Worm (Caenorhabditis elegans) whole organism, L3 larva: ENCODE data around the gene fbxc-47.

ENCODE experiments used
- R02D3.7 ChIP-seq: fragments of 150-350 bp; optimal IDR thresholded peaks from 2 replicates; lab custom pipeline; 2014; ENCODE audit warnings: missing biosample characterization, missing genetic modification characterization
- aly-2 ChIP-seq: fragments of 150-350 bp; optimal IDR thresholded peaks from 2 replicates; lab custom pipeline; 2014; ENCODE audit warnings: missing biosample characterization, missing genetic modification characterization
- ama-1 ChIP-seq: fragments of 150-350 bp; optimal IDR thresholded peaks from 2 replicates; lab custom pipeline; 2018
- ceh-28 ChIP-seq: fragments of 150-350 bp; optimal IDR thresholded peaks from 2 replicates; lab custom pipeline; 2014; ENCODE audit warnings: missing biosample characterization, missing genetic modification reagents, missing genetic modification characterization
- ceh-9 ChIP-seq: sonication (generic microtip); optimal IDR thresholded peaks from 2 replicates; lab custom pipeline; 2018; ENCODE audit warnings: missing biosample characterization, missing genetic modification characterization
- egl-27 ChIP-seq: sonication (generic microtip); optimal IDR thresholded peaks from 4 replicates; lab custom pipeline; 2017; ENCODE audit warnings: missing biosample characterization, missing genetic modification reagents, missing genetic modification characterization
- elt-1 ChIP-seq: fragments of 150-350 bp; optimal IDR thresholded peaks from 2 replicates; lab custom pipeline; 2014; ENCODE audit warnings: missing biosample characterization, missing genetic modification characterization
- elt-2 ChIP-seq: sonication (generic microtip); optimal IDR thresholded peaks from 2 replicates; lab custom pipeline; 2016; ENCODE audit warnings: missing genetic modification reagents, mild to moderate bottlenecking, missing genetic modification characterization, missing compliant biosample characterization
- elt-3 ChIP-seq, 3 experiments: fragments of 150-350 bp in 1 of 3; sonication (generic microtip) in 2 of 3; optimal IDR thresholded peaks; 2 replicates in 2 of 3; 4 replicates in 1 of 3; lab custom pipeline; 2014 to 2017; ENCODE audit warnings: missing biosample characterization in 3 of 3, missing genetic modification characterization in 3 of 3
- eor-1 ChIP-seq, 2 experiments: fragments of 150-350 bp; optimal IDR thresholded peaks; 2 replicates each; lab custom pipeline; 2014 to 2018; ENCODE audit warnings: missing biosample characterization in 2 of 2, missing genetic modification characterization in 2 of 2
- fkh-10 ChIP-seq: sonication (generic microtip); optimal IDR thresholded peaks from 2 replicates; lab custom pipeline; 2017; ENCODE audit warnings: missing biosample characterization, missing genetic modification reagents, missing genetic modification characterization
- fkh-2 ChIP-seq: fragments of 150-350 bp; optimal IDR thresholded peaks from 2 replicates; lab custom pipeline; 2014; ENCODE audit warnings: missing biosample characterization, missing genetic modification reagents, missing genetic modification characterization
- fos-1 ChIP-seq: fragments of 150-350 bp; optimal IDR thresholded peaks from 2 replicates; lab custom pipeline; 2014; ENCODE audit warnings: missing biosample characterization, missing genetic modification characterization
- hmg-11 ChIP-seq: sonication (generic microtip); optimal IDR thresholded peaks from 2 replicates; lab custom pipeline; 2016; ENCODE audit warnings: missing genetic modification characterization, missing compliant biosample characterization
- jun-1 ChIP-seq: fragments of 150-350 bp; optimal IDR thresholded peaks from 2 replicates; lab custom pipeline; 2014; ENCODE audit warnings: missing biosample characterization, missing genetic modification reagents, missing genetic modification characterization
- lin-15B ChIP-seq: fragments of 150-350 bp; optimal IDR thresholded peaks from 2 replicates; lab custom pipeline; 2014; ENCODE audit warnings: missing biosample characterization, missing genetic modification characterization
- lin-39 ChIP-seq: fragments of 150-350 bp; optimal IDR thresholded peaks from 2 replicates; lab custom pipeline; 2018; ENCODE audit warnings: missing biosample characterization, missing genetic modification reagents, missing genetic modification characterization
- lsy-12 ChIP-seq: sonication (generic microtip); optimal IDR thresholded peaks from 2 replicates; lab custom pipeline; 2016; ENCODE audit warnings: mild to moderate bottlenecking, missing genetic modification characterization, missing compliant biosample characterization
- mdl-1 ChIP-seq: fragments of 150-350 bp; optimal IDR thresholded peaks from 2 replicates; lab custom pipeline; 2014; ENCODE audit warnings: missing biosample characterization, missing genetic modification characterization
- mml-1 ChIP-seq: fragments of 150-350 bp; sonication (generic microtip); optimal IDR thresholded peaks from 3 replicates; lab custom pipeline; 2014; ENCODE audit warnings: missing biosample characterization, missing genetic modification characterization
- nfya-1 ChIP-seq: sonication (generic microtip); optimal IDR thresholded peaks from 2 replicates; lab custom pipeline; 2017; ENCODE audit warnings: missing genetic modification characterization, mild to moderate bottlenecking, missing compliant biosample characterization, antibody characterized with exemption, moderate library complexity; ENCODE audit not compliant: insufficient read depth
- nhr-11 ChIP-seq: fragments of 150-350 bp; optimal IDR thresholded peaks from 2 replicates; lab custom pipeline; 2014; ENCODE audit warnings: missing biosample characterization, missing genetic modification characterization
- nhr-12 ChIP-seq: fragments of 150-350 bp; optimal IDR thresholded peaks from 2 replicates; lab custom pipeline; 2014; ENCODE audit warnings: missing biosample characterization, missing genetic modification characterization
- nhr-237 ChIP-seq: fragments of 150-350 bp; optimal IDR thresholded peaks from 2 replicates; lab custom pipeline; 2014; ENCODE audit warnings: missing biosample characterization, missing genetic modification characterization
- nhr-25 ChIP-seq: sonication (generic microtip); optimal IDR thresholded peaks from 2 replicates; lab custom pipeline; 2017; ENCODE audit warnings: missing biosample characterization, missing genetic modification characterization
- nhr-28 ChIP-seq: fragments of 150-350 bp; optimal IDR thresholded peaks from 2 replicates; lab custom pipeline; 2014; ENCODE audit warnings: missing biosample characterization, missing genetic modification characterization
- nhr-43 ChIP-seq: sonication (generic microtip); optimal IDR thresholded peaks from 2 replicates; lab custom pipeline; 2016; ENCODE audit warnings: mild to moderate bottlenecking, missing genetic modification characterization, missing compliant biosample characterization; ENCODE audit not compliant: poor library complexity, severe bottlenecking
- nhr-76 ChIP-seq: fragments of 150-350 bp; sonication (generic microtip); optimal IDR thresholded peaks from 5 replicates; lab custom pipeline; 2014; ENCODE audit warnings: missing biosample characterization, missing genetic modification characterization
- nhr-77 ChIP-seq: fragments of 150-350 bp; optimal IDR thresholded peaks from 2 replicates; lab custom pipeline; 2014; ENCODE audit warnings: missing biosample characterization, missing genetic modification characterization
- pqm-1 ChIP-seq: fragments of 150-350 bp; optimal IDR thresholded peaks from 2 replicates; lab custom pipeline; 2017; ENCODE audit warnings: missing biosample characterization, missing genetic modification characterization, inconsistent platforms
- sea-2 ChIP-seq: fragments of 150-350 bp; sonication (generic microtip); optimal IDR thresholded peaks from 4 replicates; lab custom pipeline; 2014; ENCODE audit warnings: missing biosample characterization, missing genetic modification reagents, missing genetic modification characterization
- skn-1 ChIP-seq: fragments of 150-350 bp; optimal IDR thresholded peaks from 2 replicates; lab custom pipeline; 2014; ENCODE audit warnings: missing biosample characterization, missing genetic modification characterization
- unc-39 ChIP-seq: sonication (generic microtip); optimal IDR thresholded peaks from 4 replicates; lab custom pipeline; 2017; ENCODE audit warnings: missing biosample characterization, missing genetic modification characterization
- unc-62 ChIP-seq: fragments of 150-350 bp; sonication (generic microtip); optimal IDR thresholded peaks from 4 replicates; lab custom pipeline; 2014; ENCODE audit warnings: missing biosample characterization, missing genetic modification reagents, missing genetic modification characterization
- zag-1 ChIP-seq: fragments of 150-350 bp; optimal IDR thresholded peaks from 2 replicates; lab custom pipeline; 2014; ENCODE audit warnings: missing biosample characterization, missing genetic modification characterization
- ztf-11 ChIP-seq: fragments of 150-350 bp; optimal IDR thresholded peaks from 2 replicates; lab custom pipeline; 2014; ENCODE audit warnings: missing biosample characterization, missing genetic modification characterization
- ztf-4 ChIP-seq: fragments of 150-350 bp; optimal IDR thresholded peaks from 2 replicates; lab custom pipeline; 2014; ENCODE audit warnings: missing biosample characterization, missing genetic modification characterization

Gene fbxc-47

ce11 chrIV:3839420-3839819, 34.1 kb downstream of the fbxc-47 start, which contains the start of gene F28F9.2:
Gene F28F9.2 (plus strand): TSS chrIV:3839720.
- TF ChIP-seq zag-1 (tag; lab: Kevin White, UChicago): no peak
- no peak for TF ChIP-seq ztf-11 (tag; lab: Kevin White, UChicago)
- TF ChIP-seq nhr-76 (tag; lab: Kevin White, UChicago): no peak
- TF ChIP-seq fos-1 (tag; lab: Kevin White, UChicago): no peak
- TF ChIP-seq nhr-28 (tag; lab: Kevin White, UChicago): no peak
- no peak for TF ChIP-seq eor-1 (tag; optimal IDR thresholded peaks at IDR 0.05; lab: Kevin White, UChicago)
- TF ChIP-seq mdl-1 (tag; lab: Kevin White, UChicago): no peak
- TF ChIP-seq lsy-12 (tag; lab: Kevin White, UChicago): no peak
- no peak for TF ChIP-seq fkh-2 (tag; lab: Kevin White, UChicago)
- no peak for TF ChIP-seq unc-62 (GFP tag; lab: Kevin White, UChicago)
- no peak for TF ChIP-seq nhr-237 (tag; lab: Kevin White, UChicago)
- no peak for TF ChIP-seq lin-39
- TF ChIP-seq nhr-43 (tag; lab: Kevin White, UChicago): no peak
- no peak for TF ChIP-seq ztf-4 (tag; lab: Kevin White, UChicago)
- TF ChIP-seq nhr-77: no peak
- no peak for TF ChIP-seq nhr-11
- TF ChIP-seq R02D3.7 (tag; lab: Kevin White, UChicago): no peak
- no peak for TF ChIP-seq hmg-11 (tag; lab: Kevin White, UChicago)
- TF ChIP-seq egl-27 (tag; lab: Kevin White, UChicago): no peak
- no peak for TF ChIP-seq ceh-28 (tag; lab: Kevin White, UChicago)

- TF ChIP-seq unc-62 (GFP tag; lab: Kevin White, UChicago) (no peak), nhr-77 (no peak), eor-1 (tag; optimal IDR thresholded peaks at IDR 0.05; lab: Kevin White, UChicago) (no peak)
Observed at ce11 chrIV:3840480-3840879, 35.2 kb downstream of the fbxc-47 start.

DNA sequence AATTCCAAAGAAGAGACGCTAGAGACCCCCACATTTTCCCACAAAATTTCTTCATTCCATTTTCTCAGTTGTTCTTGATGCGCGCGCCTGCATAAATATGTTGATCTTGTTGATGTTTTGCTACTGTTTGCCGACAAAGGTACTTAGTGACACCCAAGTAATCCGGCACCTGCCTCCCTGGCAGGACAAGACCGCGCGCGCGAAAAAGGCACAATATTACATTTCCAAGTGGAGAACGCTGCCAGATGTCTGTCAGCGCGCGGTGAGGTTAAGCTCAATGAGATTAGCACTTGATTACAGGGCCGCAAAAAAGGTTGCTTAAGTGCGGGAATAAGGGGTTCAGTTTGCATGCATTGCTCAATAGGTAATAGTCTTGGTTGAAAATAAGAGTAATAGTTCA, 36.3 kb downstream of the fbxc-47 start:
- TF ChIP-seq nhr-76 (tag; lab: Kevin White, UChicago) (no peak), ceh-9 (no peak)

ce11 chrIV:3843019-3843527, 37.8 kb downstream of the fbxc-47 start:
- TF ChIP-seq nhr-237 (tag; lab: Kevin White, UChicago): no peak
- no peak for TF ChIP-seq ama-1
- TF ChIP-seq ceh-9: no peak
- TF ChIP-seq ztf-11 (tag; lab: Kevin White, UChicago): no peak
- TF ChIP-seq aly-2 (tag; lab: Kevin White, UChicago): no peak
- no peak for TF ChIP-seq fos-1 (tag; lab: Kevin White, UChicago)
- no peak for TF ChIP-seq mml-1 (tag; lab: Kevin White, UChicago)
- TF ChIP-seq nhr-12 (tag; lab: Kevin White, UChicago): no peak
- no peak for TF ChIP-seq ztf-4 (tag; lab: Kevin White, UChicago)
- TF ChIP-seq nhr-76 (tag; lab: Kevin White, UChicago): no peak
- no peak for TF ChIP-seq nfya-1 (tag; lab: Kevin White, UChicago)
- no peak for TF ChIP-seq nhr-25 (tag; lab: Kevin White, UChicago)
- TF ChIP-seq unc-62 (GFP tag; lab: Kevin White, UChicago): no peak
- no peak for TF ChIP-seq elt-1 (tag; lab: Kevin White, UChicago)

DNA sequence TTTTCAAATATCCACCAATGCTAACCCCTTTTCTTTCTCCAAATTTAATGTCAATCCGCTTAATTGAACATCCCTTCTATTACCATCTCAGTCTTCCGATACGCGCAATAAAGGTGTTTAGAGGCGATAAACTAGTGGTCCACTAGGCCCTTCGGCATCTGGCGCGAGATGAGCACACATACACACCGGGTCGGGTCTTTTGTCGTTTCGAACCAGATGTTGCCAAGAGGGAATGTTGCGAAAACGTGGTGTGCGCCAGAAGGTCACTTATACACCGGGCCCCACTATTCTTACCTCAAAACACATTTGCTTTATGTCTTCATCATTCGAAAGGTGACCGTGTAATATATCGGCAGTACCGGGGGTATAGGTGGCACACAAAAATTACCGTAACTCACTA, 38.7 kb downstream of the fbxc-47 start:
- TF ChIP-seq nhr-237 (tag; lab: Kevin White, UChicago) (no peak), fkh-10 (GFP tag; lab: Kevin White, UChicago) (no peak), lin-15B (tag; lab: Kevin White, UChicago) (no peak), unc-62 (GFP tag; lab: Kevin White, UChicago) (no peak), pqm-1 (tag; lab: Kevin White, UChicago) (no peak)

ce11 chrIV:3844584-3844983, 39.3 kb downstream of the fbxc-47 start:
- no peak for TF ChIP-seq egl-27 (tag; lab: Kevin White, UChicago)
- TF ChIP-seq sea-2: no peak
- no peak for TF ChIP-seq nhr-237 (tag; lab: Kevin White, UChicago)
- TF ChIP-seq jun-1: no peak
- no peak for TF ChIP-seq nhr-77
- no peak for TF ChIP-seq nhr-11
- TF ChIP-seq elt-3 (tag; optimal IDR thresholded peaks at IDR 0.05; lab: Kevin White, UChicago): no peak
- TF ChIP-seq elt-2: no peak
- TF ChIP-seq nfya-1 (tag; lab: Kevin White, UChicago): no peak
- no peak for TF ChIP-seq aly-2 (tag; lab: Kevin White, UChicago)
- no peak for TF ChIP-seq skn-1 (tag; lab: Kevin White, UChicago)
- TF ChIP-seq unc-39 (tag; lab: Kevin White, UChicago): no peak
- TF ChIP-seq, all 47 proteins: peak for 0
